Fruit fly (Drosophila melanogaster) S2 (cell line): ENCODE results near the gene Ltn1.

Source experiments
- CG8478 ChIP-seq: fragments of >200 bp; optimal IDR thresholded peaks from 2 replicates; lab custom pipeline; 2018
- CTCF ChIP-seq, 2 experiments: fragments of >200 bp; optimal IDR thresholded peaks; 2 replicates each; lab custom pipeline; 2018

Gene Ltn1

dm6 chr3L:19564905-19565700, 13.0 kb upstream of the Ltn1 start:
- no peak for TF ChIP-seq CTCF (optimal IDR thresholded peaks at IDR 0.05; lab: Kevin White, UChicago)
- no peak for TF ChIP-seq CG8478

- no peak for TF ChIP-seq CG8478
- TF ChIP-seq CTCF (optimal IDR thresholded peaks at IDR 0.05; lab: Kevin White, UChicago) = no peak
Measured at dm6 chr3L:19563014-19563413, 10.9 kb upstream of the Ltn1 start.

dm6 chr3L:19562146-19562700, 10.1 kb upstream of the Ltn1 start:
- no peak for TF ChIP-seq CG8478
- no peak for TF ChIP-seq CTCF (optimal IDR thresholded peaks at IDR 0.05; lab: Kevin White, UChicago)

dm6 chr3L:19561745-19562144, 9.7 kb upstream of the Ltn1 start:
- no peak for TF ChIP-seq CG8478
- no peak for TF ChIP-seq CTCF (optimal IDR thresholded peaks at IDR 0.05; lab: Kevin White, UChicago)

- TF ChIP-seq CG8478 = no peak
- no peak for TF ChIP-seq CTCF (optimal IDR thresholded peaks at IDR 0.05; lab: Kevin White, UChicago)
Measured at dm6 chr3L:19560695-19561246, 8.7 kb upstream of the Ltn1 start.

dm6 chr3L:19560005-19560694, 8.1 kb upstream of the Ltn1 start:
- TF ChIP-seq CTCF (optimal IDR thresholded peaks at IDR 0.05; lab: Kevin White, UChicago) (no peak), CG8478 (no peak)

dm6 chr3L:19559171-19559570, 7.1 kb upstream of the Ltn1 start:
- TF ChIP-seq CTCF (optimal IDR thresholded peaks at IDR 0.05; lab: Kevin White, UChicago) = no peak
- TF ChIP-seq CG8478 = no peak

- TF ChIP-seq CTCF (optimal IDR thresholded peaks at IDR 0.05; lab: Kevin White, UChicago) (no peak), CG8478 (no peak)
Measured at dm6 chr3L:19558674-19559073, 6.6 kb upstream of the Ltn1 start.

dm6 chr3L:19557996-19558375, 5.9 kb upstream of the Ltn1 start:
- TF ChIP-seq CG8478 (no peak), CTCF (optimal IDR thresholded peaks at IDR 0.05; lab: Kevin White, UChicago) (no peak)

- TF ChIP-seq CG8478 (no peak), CTCF (optimal IDR thresholded peaks at IDR 0.05; lab: Kevin White, UChicago) (no peak)
Measured at dm6 chr3L:19557197-19557995, 5.3 kb upstream of the Ltn1 start.

dm6 chr3L:19556738-19557137, 4.6 kb upstream of the Ltn1 start:
- TF ChIP-seq CG8478 (no peak), CTCF (optimal IDR thresholded peaks at IDR 0.05; lab: Kevin White, UChicago) (no peak)

dm6 chr3L:19555906-19556457, 3.9 kb upstream of the Ltn1 start:
- TF ChIP-seq CG8478 = no peak
- TF ChIP-seq CTCF (optimal IDR thresholded peaks at IDR 0.05; lab: Kevin White, UChicago) = no peak

- TF ChIP-seq CTCF (optimal IDR thresholded peaks at IDR 0.05; lab: Kevin White, UChicago) = no peak
- no peak for TF ChIP-seq CG8478
Measured at dm6 chr3L:19544810-19545209, 7.3 kb downstream of the Ltn1 start, which contains the start of the genes CG46435 and Rcd7. Gene CG46435 (plus strand): TSS chr3L:19545110. Gene Rcd7 (plus strand): TSS chr3L:19545110.

- TF ChIP-seq CTCF (optimal IDR thresholded peaks at IDR 0.05; lab: Kevin White, UChicago) (no peak), CG8478 (no peak)
Measured at dm6 chr3L:19544105-19544504, 8.0 kb downstream of the Ltn1 start, which contains the start of the genes CG46434 and Dred. Gene CG46434 (minus strand): TSS chr3L:19544205. Gene Dred (minus strand): TSS chr3L:19544205.

dm6 chr3L:19532443-19532842, 19.6 kb downstream of the Ltn1 start, which contains the start of gene Cpr76Bd:
Gene Cpr76Bd (plus strand): TSS chr3L:19532743.
- no peak for TF ChIP-seq CTCF (optimal IDR thresholded peaks at IDR 0.05; lab: Kevin White, UChicago)
- no peak for TF ChIP-seq CG8478
